Fruit fly (Drosophila melanogaster) Kc167 (cell line): ENCODE results near the gene CG8562.

Experiments
- Myc ChIP-seq: fragments of >200 bp; optimal IDR thresholded peaks from 2 replicates; lab custom pipeline; 2017; ENCODE audit warnings: missing external identifiers
- psq ChIP-seq: fragments of >200 bp; optimal IDR thresholded peaks from 2 replicates; lab custom pipeline; 2017; ENCODE audit warnings: missing external identifiers

- TF ChIP-seq Myc (lab: Kevin White, UChicago) (no peak), psq (lab: Kevin White, UChicago) (no peak)
These were observed 42.5 kb downstream of the CG8562 start, which contains the start of gene sphinx2 for dm6 chr3L:7440633-7441032.
